Fruit fly (Drosophila melanogaster) whole organism, embryonic: ENCODE results near the gene CG6398.

ENCODE experiments used
- CG3281 ChIP-seq: fragments of 200-800 bp; sonication (Bioruptor generic); optimal IDR thresholded peaks from 3 replicates; lab custom pipeline; 2017; ENCODE audit warnings: missing biosample characterization, mild to moderate bottlenecking, missing genetic modification characterization
- CG3995 ChIP-seq: fragments of 200-800 bp; sonication (Bioruptor generic); optimal IDR thresholded peaks from 3 replicates; lab custom pipeline; 2016; ENCODE audit warnings: missing biosample characterization, missing genetic modification characterization
- Vsx1 ChIP-seq: fragments of 200-800 bp; sonication (Bioruptor generic); optimal IDR thresholded peaks from 2 replicates; lab custom pipeline; 2017; ENCODE audit warnings: missing biosample characterization, mild to moderate bottlenecking, missing genetic modification characterization, missing genetic modification reagents
- mam ChIP-seq: fragments of 200-800 bp; sonication (Bioruptor generic); optimal IDR thresholded peaks from 3 replicates; lab custom pipeline; 2016; ENCODE audit warnings: missing biosample characterization, missing genetic modification characterization

DNA sequence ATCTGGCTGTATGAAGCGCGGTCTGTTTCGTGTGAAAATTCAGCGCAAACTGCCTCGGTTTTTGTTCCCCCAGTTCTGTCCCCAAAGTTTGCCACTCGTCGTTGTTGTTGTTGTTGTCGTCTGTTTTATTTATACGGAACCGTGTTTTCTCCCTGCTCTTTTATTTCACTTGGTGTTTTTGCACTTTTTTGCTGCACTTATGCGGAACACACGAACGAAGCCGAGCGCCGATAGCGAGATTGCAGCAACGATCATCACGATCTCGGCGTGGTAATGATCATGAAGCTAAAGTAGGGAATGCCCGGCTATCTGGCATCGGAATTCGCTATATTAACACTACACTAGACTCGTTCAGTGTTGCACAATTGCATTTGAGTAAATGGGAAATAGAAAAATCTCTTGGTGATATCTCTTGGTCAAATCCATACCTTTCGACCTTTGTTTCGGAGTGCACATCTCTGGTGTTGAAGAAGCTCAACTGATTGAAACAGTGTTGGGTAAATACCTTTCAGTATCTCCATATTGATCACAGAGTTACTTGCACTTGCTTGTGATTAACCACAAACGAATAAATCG, 44.5 kb downstream of the CG6398 start:
- no peak for TF ChIP-seq mam
- no peak for TF ChIP-seq Vsx1 (GFP tag; lab: Kevin White, UChicago)
- TF ChIP-seq CG3281 (GFP tag; lab: Kevin White, UChicago), result no peak
- TF ChIP-seq CG3995 (GFP tag; lab: Kevin White, UChicago), result no peak
